Worm (Caenorhabditis elegans): ENCODE data around the gene clec-25.

clec-25 gene

ce11 chrV:16811841-16812240 is 31.2 kb upstream of the clec-25 start:
- TF ChIP-seq nhr-6 (tag; optimal IDR thresholded peaks at IDR 0.05): no peak
- TF ChIP-seq mbf-1 (tag; optimal IDR thresholded peaks at IDR 0.05): no peak
- no peak for TF ChIP-seq gmeb-1 (tag; optimal IDR thresholded peaks at IDR 0.05)
- no peak for TF ChIP-seq unc-55 (GFP tag; optimal IDR thresholded peaks at IDR 0.05)
- no peak for TF ChIP-seq ZK546.5 (tag; optimal IDR thresholded peaks at IDR 0.05)

DNA sequence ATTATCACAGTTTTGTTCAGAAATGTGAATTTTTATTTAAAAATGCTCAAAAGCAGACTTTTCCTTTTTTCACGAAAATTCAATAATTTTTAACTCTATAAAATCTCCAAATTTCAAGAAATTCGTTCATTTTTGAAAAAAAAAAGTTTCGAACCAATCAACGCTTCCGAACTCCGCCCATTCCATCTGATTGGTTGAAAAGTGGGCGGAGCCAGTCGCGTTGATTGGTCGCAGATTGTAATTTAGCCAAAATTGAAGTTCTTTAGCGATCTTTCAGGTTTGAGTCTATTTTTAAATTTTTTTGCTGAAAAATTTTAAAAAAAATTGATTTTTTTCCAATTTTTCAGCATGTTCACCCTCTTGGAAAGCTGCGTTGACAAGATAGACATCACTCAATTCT is 30.7 kb upstream of the clec-25 start:
- TF ChIP-seq mab-5 (tag; optimal IDR thresholded peaks at IDR 0.05): no peak
- TF ChIP-seq ztf-11 (tag; optimal IDR thresholded peaks at IDR 0.05): no peak
- no peak for TF ChIP-seq lin-39 (tag; optimal IDR thresholded peaks at IDR 0.05)

- TF ChIP-seq mab-5 (tag; optimal IDR thresholded peaks at IDR 0.05) (peak; percentile 42), sem-4 (tag; optimal IDR thresholded peaks at IDR 0.05) (no peak), mbf-1 (tag; optimal IDR thresholded peaks at IDR 0.05) (no peak), nhr-21 (tag; optimal IDR thresholded peaks at IDR 0.05) (peak; percentile 45), ceh-16 (tag; optimal IDR thresholded peaks at IDR 0.05) (no peak), F13H6.1 (tag; optimal IDR thresholded peaks at IDR 0.05) (no peak), unc-55 (GFP tag; optimal IDR thresholded peaks at IDR 0.05) (peak; percentile 10), nhr-25 (tag; optimal IDR thresholded peaks at IDR 0.05) (peak; percentile 48), sma-3 (GFP tag; optimal IDR thresholded peaks at IDR 0.05) (peak; percentile 7)
Observed at ce11 chrV:16814541-16815207, 28.4 kb upstream of the clec-25 start.

ce11 chrV:16815261-16815660 is 27.8 kb upstream of the clec-25 start, which contains the start of gene T20B3.1:
T20B3.1 (plus strand) TSS chrV:16815561.
- TF ChIP-seq crh-2 (tag; optimal IDR thresholded peaks at IDR 0.05) (no peak), skn-1 (tag; optimal IDR thresholded peaks at IDR 0.05) (no peak), sem-4 (tag; optimal IDR thresholded peaks at IDR 0.05) (no peak), nhr-10 (tag; optimal IDR thresholded peaks at IDR 0.05) (no peak), ama-1 (optimal IDR thresholded peaks at IDR 0.05) (no peak), unc-62 (GFP tag; optimal IDR thresholded peaks at IDR 0.05) (no peak), nhr-25 (tag; optimal IDR thresholded peaks at IDR 0.05) (no peak), blmp-1 (tag; optimal IDR thresholded peaks at IDR 0.05; ENCODE audit: insufficient read depth) (no peak), nhr-129 (tag; optimal IDR thresholded peaks at IDR 0.05) (no peak), nhr-12 (tag; optimal IDR thresholded peaks at IDR 0.05) (no peak), nhr-237 (tag; optimal IDR thresholded peaks at IDR 0.05) (no peak), ztf-1 (GFP tag; conservative IDR thresholded peaks at IDR 0.05) (no peak), unc-55 (GFP tag; optimal IDR thresholded peaks at IDR 0.05) (no peak), aly-2 (tag; optimal IDR thresholded peaks at IDR 0.05) (no peak), mab-5 (tag; optimal IDR thresholded peaks at IDR 0.05) (no peak), gmeb-1 (tag; optimal IDR thresholded peaks at IDR 0.05) (no peak), ceh-16 (tag; optimal IDR thresholded peaks at IDR 0.05) (no peak), peb-1 (tag; optimal IDR thresholded peaks at IDR 0.05) (no peak)

DNA sequence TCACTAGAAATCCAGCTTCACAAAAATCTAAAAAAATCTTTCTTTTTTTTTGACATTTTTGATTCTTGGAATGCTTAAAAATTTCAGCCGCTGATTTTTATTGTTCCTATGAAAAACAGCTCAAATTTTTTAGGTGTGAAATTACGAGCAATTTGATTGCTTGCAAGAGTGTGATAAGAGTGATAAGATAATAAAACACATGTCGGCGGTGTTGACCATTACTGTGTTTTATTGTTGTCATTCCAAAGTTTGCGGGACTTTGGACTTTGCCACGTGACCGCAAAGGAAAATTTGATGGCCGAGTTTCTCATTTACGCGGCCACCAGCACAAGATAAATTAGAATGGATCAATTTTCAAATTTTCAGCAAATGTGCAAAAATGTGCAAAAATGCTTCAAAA is 26.3 kb upstream of the clec-25 start:
- TF ChIP-seq sma-9 (GFP tag; optimal IDR thresholded peaks at IDR 0.05) (peak; percentile 29), sma-9 (tag; optimal IDR thresholded peaks at IDR 0.05) (no peak), fos-1 (tag; optimal IDR thresholded peaks at IDR 0.05) (peak; percentile 42), gmeb-1 (tag; optimal IDR thresholded peaks at IDR 0.05) (peak; percentile 45), Y55F3AM.14 (GFP tag; optimal IDR thresholded peaks at IDR 0.05) (no peak)

DNA sequence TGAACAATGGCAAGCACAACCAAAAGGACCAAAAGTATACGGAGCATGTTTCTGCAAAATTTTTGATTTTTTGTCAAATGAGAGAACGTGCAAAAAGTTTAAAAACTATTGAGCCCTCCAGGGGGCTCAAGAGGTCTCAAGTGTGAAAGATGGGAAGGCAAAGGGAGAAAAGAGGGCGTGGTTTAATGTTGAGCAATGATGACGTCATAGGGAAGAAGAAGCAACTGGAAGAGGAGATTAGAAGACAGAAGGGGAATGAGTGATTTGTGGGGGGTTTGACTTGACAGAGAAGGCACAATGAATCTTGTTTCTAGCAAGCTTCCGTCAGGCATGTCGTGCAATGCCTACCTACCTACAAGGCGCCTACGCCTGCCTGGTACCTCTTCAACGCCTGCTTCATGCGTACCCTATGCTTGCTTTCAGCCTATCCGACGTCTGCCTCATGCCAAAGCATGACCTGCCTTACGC is 21.7 kb upstream of the clec-25 start, which contains the start of gene T20B3.14:
TSS of gene T20B3.14 (minus strand) at position 51 of the 468 bp plus-strand sequence.
- TF ChIP-seq unc-55 (GFP tag; optimal IDR thresholded peaks at IDR 0.05): peak; percentile 39
- no peak for TF ChIP-seq aly-2 (tag; optimal IDR thresholded peaks at IDR 0.05)

DNA sequence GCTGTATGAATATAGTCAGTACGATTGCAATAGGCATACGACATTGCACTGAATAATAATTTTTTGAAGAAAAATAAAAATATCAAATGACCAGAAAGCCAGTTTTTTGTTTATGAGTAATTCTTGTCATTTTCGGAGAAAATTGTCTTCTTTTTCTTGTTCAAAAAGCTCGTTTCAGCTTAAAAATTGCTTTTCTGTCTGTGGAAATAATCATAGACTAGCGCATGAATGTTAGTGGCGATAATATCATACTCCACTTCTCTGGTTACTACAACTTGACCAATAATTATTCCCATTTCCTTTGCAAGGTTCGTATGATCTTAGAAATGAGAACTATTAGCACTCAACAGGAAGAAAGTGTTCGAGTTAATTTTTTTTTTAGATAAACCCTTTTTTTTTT is 15.6 kb upstream of the clec-25 start, which contains the start of gene srh-216:
TSS of gene srh-216 (minus strand) at position 101 of the 400 bp plus-strand sequence.
- TF ChIP-seq sma-9 (GFP tag; optimal IDR thresholded peaks at IDR 0.05) (no peak), sma-9 (tag; optimal IDR thresholded peaks at IDR 0.05) (no peak)
